Worm (Caenorhabditis elegans): ENCODE results near the gene skr-19.

The skr-19 gene

DNA sequence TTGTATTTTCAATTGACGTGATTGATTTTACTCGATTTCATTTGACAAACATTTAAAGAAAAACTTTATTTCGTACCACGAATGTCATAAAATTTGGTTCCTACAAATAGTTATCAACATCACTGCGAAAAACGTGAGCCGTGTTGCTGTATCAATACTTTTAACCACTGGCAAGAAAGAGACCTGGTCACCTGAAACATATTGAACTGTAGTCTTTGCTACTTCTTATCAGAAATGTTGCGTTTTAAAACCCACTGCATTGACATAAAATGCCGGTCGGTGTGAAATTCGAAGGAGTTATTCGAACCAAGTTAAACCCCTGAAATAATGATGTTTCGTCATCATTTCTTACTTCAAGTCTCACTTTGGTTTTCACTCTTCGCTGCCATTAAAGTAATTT lies 23.1 kb upstream of the skr-19 start:
- no peak for TF ChIP-seq ceh-24 (tag; optimal IDR thresholded peaks at IDR 0.05)
- TF ChIP-seq unc-42 (tag; optimal IDR thresholded peaks at IDR 0.05): no peak
- no peak for TF ChIP-seq pag-3 (tag; optimal IDR thresholded peaks at IDR 0.05; ENCODE audit: borderline replicate concordance)
- no peak for TF ChIP-seq ceh-2 (tag; optimal IDR thresholded peaks at IDR 0.05)
- no peak for TF ChIP-seq K02D7.2 (tag; optimal IDR thresholded peaks at IDR 0.05)
- TF ChIP-seq pha-4 (tag; optimal IDR thresholded peaks at IDR 0.05): no peak
- no peak for TF ChIP-seq sdc-2 (tag; optimal IDR thresholded peaks at IDR 0.05)
- TF ChIP-seq hlh-8 (tag; optimal IDR thresholded peaks at IDR 0.05): no peak
- no peak for TF ChIP-seq ceh-9 (tag; optimal IDR thresholded peaks at IDR 0.05)
- TF ChIP-seq hlh-30 (tag; optimal IDR thresholded peaks at IDR 0.05; ENCODE audit: insufficient read depth): no peak

DNA sequence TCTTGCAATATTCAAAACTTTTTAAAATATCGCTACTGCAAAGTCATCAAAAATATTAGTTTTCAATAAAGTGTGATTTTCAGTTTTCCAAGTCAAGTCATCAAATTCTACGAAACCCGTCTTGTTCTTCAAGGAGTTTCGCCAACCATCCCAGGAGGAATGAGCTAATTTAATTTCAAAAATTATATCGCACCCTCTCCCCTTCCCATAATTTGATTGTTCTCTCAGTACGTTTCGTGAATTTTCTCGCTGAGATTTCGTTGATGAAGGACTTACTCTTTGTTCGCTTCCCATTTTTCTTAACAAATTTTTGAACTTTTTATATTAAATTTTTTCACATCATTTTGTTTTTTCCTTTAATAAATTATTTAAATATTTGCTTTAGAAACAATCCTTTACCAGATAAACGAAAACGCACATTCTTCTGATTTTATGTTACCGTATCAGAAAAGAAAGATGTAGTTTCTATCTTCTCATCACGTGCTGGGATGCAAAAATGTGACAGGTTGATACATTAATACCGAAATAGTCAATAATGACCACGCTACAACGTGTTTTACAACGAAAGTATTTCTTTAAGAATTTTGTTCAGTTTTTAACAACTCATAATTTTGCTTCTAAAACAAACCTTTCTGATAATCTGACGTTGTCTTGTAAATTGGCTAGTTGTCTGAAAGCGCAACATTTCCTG lies 22.3 kb upstream of the skr-19 start:
- TF ChIP-seq unc-42 (tag; optimal IDR thresholded peaks at IDR 0.05) (peak; percentile 97), dve-1 (tag; optimal IDR thresholded peaks at IDR 0.05) (no peak)

DNA sequence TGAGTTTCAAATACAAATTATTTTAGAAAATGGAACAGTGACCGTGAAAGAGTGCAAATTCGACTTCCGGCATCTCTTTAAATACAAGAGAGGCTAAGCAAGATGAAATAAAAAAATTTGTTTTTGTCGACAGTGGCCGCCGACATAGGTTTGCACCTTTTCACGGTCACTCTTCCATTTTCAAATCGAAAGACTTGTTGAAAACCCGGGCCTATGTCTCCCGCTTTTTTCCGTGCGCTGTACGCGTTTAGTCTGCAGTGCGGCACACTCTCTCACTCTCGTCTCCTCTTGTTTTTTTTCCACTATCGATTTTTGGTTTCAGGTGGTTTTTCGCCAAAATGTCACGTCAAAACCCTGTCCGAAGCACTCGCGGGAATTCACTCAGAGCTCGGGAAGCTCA lies 20.6 kb upstream of the skr-19 start, which contains the start of gene hpl-1:
TSS of gene hpl-1 (plus strand) at position 301 of the 400 bp plus-strand sequence.
- TF ChIP-seq K09A11.1 (tag; optimal IDR thresholded peaks at IDR 0.05; ENCODE audit: insufficient read depth) (peak; percentile 10), pag-3 (tag; optimal IDR thresholded peaks at IDR 0.05; ENCODE audit: borderline replicate concordance) (no peak), che-1 (tag; optimal IDR thresholded peaks at IDR 0.05) (no peak)

DNA sequence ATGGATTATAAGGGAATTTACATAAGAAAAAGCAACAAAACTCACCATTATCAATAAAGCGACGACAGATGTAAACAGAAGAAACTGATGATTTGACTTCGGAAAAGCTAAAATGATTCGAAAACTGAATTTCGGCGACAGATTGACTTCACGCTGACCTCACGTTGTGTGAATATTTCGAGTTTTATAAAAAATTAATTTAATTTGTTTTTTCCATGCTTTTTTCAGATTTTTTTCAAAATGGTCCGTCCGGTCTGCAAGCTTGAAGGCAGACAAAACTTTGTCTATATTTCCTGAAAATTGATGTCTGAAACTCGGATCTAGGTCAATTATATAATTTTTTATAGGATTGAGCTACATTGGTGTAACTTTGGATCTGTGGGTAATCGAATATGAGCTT lies 17.7 kb upstream of the skr-19 start, which contains the start of gene K08H2.5:
TSS of gene K08H2.5 (minus strand) at position 101 of the 400 bp plus-strand sequence.
- TF ChIP-seq ceh-9 (tag; optimal IDR thresholded peaks at IDR 0.05): no peak
- TF ChIP-seq fax-1 (tag; optimal IDR thresholded peaks at IDR 0.05): no peak
- no peak for TF ChIP-seq tbx-7 (tag; optimal IDR thresholded peaks at IDR 0.05)
- TF ChIP-seq rnt-1 (tag; optimal IDR thresholded peaks at IDR 0.05): no peak
- TF ChIP-seq unc-3 (GFP tag; conservative IDR thresholded peaks at IDR 0.05): no peak
- TF ChIP-seq unc-3 (tag; optimal IDR thresholded peaks at IDR 0.05): no peak
- TF ChIP-seq tbx-2 (tag; optimal IDR thresholded peaks at IDR 0.05): no peak
- no peak for TF ChIP-seq ceh-6 (GFP tag; optimal IDR thresholded peaks at IDR 0.05)
- no peak for TF ChIP-seq ets-4 (tag; optimal IDR thresholded peaks at IDR 0.05)
- no peak for TF ChIP-seq npax-4 (tag; optimal IDR thresholded peaks at IDR 0.05)
- no peak for TF ChIP-seq unc-42 (tag; optimal IDR thresholded peaks at IDR 0.05)
- no peak for TF ChIP-seq ama-1 (optimal IDR thresholded peaks at IDR 0.05)
- no peak for TF ChIP-seq ceh-24 (tag; optimal IDR thresholded peaks at IDR 0.05)
- TF ChIP-seq lin-11 (tag; optimal IDR thresholded peaks at IDR 0.05): no peak
- no peak for TF ChIP-seq pat-9 (tag; optimal IDR thresholded peaks at IDR 0.05)
- no peak for TF ChIP-seq nhr-11 (tag; optimal IDR thresholded peaks at IDR 0.05)
- TF ChIP-seq T23F11.4 (GFP tag; optimal IDR thresholded peaks at IDR 0.05): no peak
- no peak for TF ChIP-seq ceh-31 (tag; optimal IDR thresholded peaks at IDR 0.05)

DNA sequence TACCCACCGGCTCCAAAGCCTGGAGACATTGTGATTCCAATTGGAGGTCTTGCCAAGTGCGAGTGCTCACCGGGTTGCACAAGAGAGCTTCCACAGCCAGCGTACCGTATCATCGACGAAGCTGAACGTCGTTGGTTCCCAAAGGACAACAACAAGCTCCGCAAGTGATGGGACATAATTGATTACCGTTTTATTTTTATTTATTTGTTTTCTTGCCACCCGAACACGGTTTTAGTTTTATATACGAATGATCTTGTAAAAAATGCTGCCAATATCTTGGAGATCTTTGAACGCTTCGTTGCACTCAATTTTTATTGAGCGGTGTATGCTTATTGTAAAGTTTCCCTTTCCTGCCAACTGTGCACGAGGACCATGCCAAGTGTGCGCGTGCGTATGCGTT lies 13.7 kb upstream of the skr-19 start, which contains the start of gene K08H2.4:
TSS of gene K08H2.4 (plus strand) at position 301 of the 400 bp plus-strand sequence.
- TF ChIP-seq ama-1 (optimal IDR thresholded peaks at IDR 0.05) (no peak), ceh-24 (tag; optimal IDR thresholded peaks at IDR 0.05) (no peak), nhr-11 (tag; optimal IDR thresholded peaks at IDR 0.05) (no peak), hlh-30 (tag; optimal IDR thresholded peaks at IDR 0.05; ENCODE audit: insufficient read depth) (no peak), pax-1 (tag; optimal IDR thresholded peaks at IDR 0.05) (no peak), lim-6 (tag; optimal IDR thresholded peaks at IDR 0.05) (no peak)

DNA sequence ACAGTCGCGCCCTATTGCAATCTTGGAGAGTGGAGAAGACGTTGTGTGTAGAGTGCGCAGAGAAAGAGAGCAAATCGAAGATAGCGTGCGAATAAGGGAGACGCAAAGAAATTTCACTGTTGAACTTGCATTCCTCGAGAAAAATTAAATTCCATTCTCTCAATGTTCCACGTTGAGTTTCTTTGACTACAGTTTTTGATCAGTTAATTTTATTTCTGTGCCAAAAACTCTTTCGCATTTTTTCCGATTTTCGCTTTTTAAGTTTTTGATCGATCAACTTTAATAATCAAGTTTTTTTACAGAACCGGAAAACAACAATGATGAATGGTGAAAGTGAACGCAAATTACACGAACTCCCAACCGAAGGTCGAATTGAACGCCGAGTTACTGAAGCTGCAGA lies 12.6 kb upstream of the skr-19 start, which contains the start of gene K08H2.3:
TSS of gene K08H2.3 (plus strand) at position 301 of the 400 bp plus-strand sequence.
- TF ChIP-seq hlh-13 (GFP tag; optimal IDR thresholded peaks at IDR 0.05): no peak
- no peak for TF ChIP-seq pag-3 (tag; optimal IDR thresholded peaks at IDR 0.05; ENCODE audit: borderline replicate concordance)
- TF ChIP-seq syd-9 (tag; optimal IDR thresholded peaks at IDR 0.05): no peak
- TF ChIP-seq ceh-48 (tag; optimal IDR thresholded peaks at IDR 0.05): no peak
- no peak for TF ChIP-seq rnt-1 (tag; optimal IDR thresholded peaks at IDR 0.05)
- no peak for TF ChIP-seq dve-1 (tag; optimal IDR thresholded peaks at IDR 0.05)
- TF ChIP-seq ceh-9 (tag; optimal IDR thresholded peaks at IDR 0.05): no peak
- no peak for TF ChIP-seq T23F11.4 (GFP tag; optimal IDR thresholded peaks at IDR 0.05)
- no peak for TF ChIP-seq che-1 (tag; optimal IDR thresholded peaks at IDR 0.05)
- no peak for TF ChIP-seq ceh-31 (tag; optimal IDR thresholded peaks at IDR 0.05)
- no peak for TF ChIP-seq elt-4 (tag; optimal IDR thresholded peaks at IDR 0.05)
- no peak for TF ChIP-seq fkh-10 (GFP tag; optimal IDR thresholded peaks at IDR 0.05)
- no peak for TF ChIP-seq ceh-19 (GFP tag; optimal IDR thresholded peaks at IDR 0.05)
- no peak for TF ChIP-seq K02D7.2 (tag; optimal IDR thresholded peaks at IDR 0.05)
- TF ChIP-seq hlh-6 (tag; optimal IDR thresholded peaks at IDR 0.05): no peak
- no peak for TF ChIP-seq pha-4 (tag; optimal IDR thresholded peaks at IDR 0.05)
- no peak for TF ChIP-seq unc-3 (GFP tag; conservative IDR thresholded peaks at IDR 0.05)
- no peak for TF ChIP-seq unc-3 (tag; optimal IDR thresholded peaks at IDR 0.05)
- no peak for TF ChIP-seq ets-4 (tag; optimal IDR thresholded peaks at IDR 0.05)

Measured in whole organism, late embryonic.